Worm (Caenorhabditis elegans) whole organism, L4 larva: ENCODE measurements around the gene K02A6.2.
A peak's percentile ranks its signal among the peaks of the same experiment; 100 is the strongest.

Source experiments
- D1046.2 ChIP-seq: fragments of 200-800 bp; sonication (Bioruptor generic); IDR thresholded peaks from 2 replicates; pipeline ENCODE4 v1.3.6; 2022; ENCODE audit warnings: missing genetic modification characterization, missing compliant biosample characterization
- F10B5.3 ChIP-seq: sonication (generic microtip); optimal IDR thresholded peaks from 2 replicates; lab custom pipeline; 2016; ENCODE audit warnings: mild to moderate bottlenecking, missing genetic modification characterization, missing compliant biosample characterization
- F26F4.8 ChIP-seq: fragments of 200-800 bp; sonication (Bioruptor generic); conservative IDR thresholded peaks from 2 replicates; pipeline ENCODE4 v1.3.6; 2022; ENCODE audit warnings: missing genetic modification characterization, missing compliant biosample characterization
- R02D3.7 ChIP-seq: fragments of 150-350 bp; sonication (generic microtip); optimal IDR thresholded peaks from 3 replicates; lab custom pipeline; 2014; ENCODE audit warnings: missing biosample characterization, missing genetic modification characterization
- T20F7.1 ChIP-seq: fragments of 200-800 bp; sonication (Bioruptor generic); optimal IDR thresholded peaks from 2 replicates; lab custom pipeline; 2018; ENCODE audit warnings: mild to moderate bottlenecking, missing genetic modification characterization, missing compliant biosample characterization
- Y5F2A.4 ChIP-seq: fragments of 200-800 bp; sonication (Bioruptor generic); optimal IDR thresholded peaks from 2 replicates; lab custom pipeline; 2018; ENCODE audit warnings: mild to moderate bottlenecking, missing genetic modification characterization, missing compliant biosample characterization
- arid-1 ChIP-seq: fragments of 200-800 bp; sonication (Bioruptor generic); conservative IDR thresholded peaks from 2 replicates; pipeline ENCODE4 v1.3.6; 2022; ENCODE audit warnings: missing genetic modification reagents, missing genetic modification characterization, missing compliant biosample characterization
- ceh-20 ChIP-seq: fragments of 200-800 bp; sonication (Bioruptor generic); IDR thresholded peaks from 2 replicates; pipeline ENCODE4 v1.3.6; 2022; ENCODE audit warnings: missing genetic modification reagents, missing genetic modification characterization, missing compliant biosample characterization
- ceh-32 ChIP-seq: sonication (generic microtip); optimal IDR thresholded peaks from 2 replicates; lab custom pipeline; 2016; ENCODE audit warnings: mild to moderate bottlenecking, missing genetic modification characterization, missing compliant biosample characterization; ENCODE audit not compliant: poor library complexity
- ceh-82 ChIP-seq: sonication (generic microtip); optimal IDR thresholded peaks from 2 replicates; lab custom pipeline; 2017; ENCODE audit warnings: missing biosample characterization, missing genetic modification characterization
- ces-1 ChIP-seq: fragments of 150-350 bp; sonication (generic microtip); optimal IDR thresholded peaks from 4 replicates; lab custom pipeline; 2014; ENCODE audit warnings: missing biosample characterization, missing genetic modification reagents, missing genetic modification characterization
- cey-2 ChIP-seq: sonication (generic microtip); optimal IDR thresholded peaks from 3 replicates; lab custom pipeline; 2017; ENCODE audit warnings: missing genetic modification characterization, mild to moderate bottlenecking, missing compliant biosample characterization, antibody characterized with exemption, borderline replicate concordance; ENCODE audit not compliant: insufficient read depth
- daf-12 ChIP-seq: fragments of 150-350 bp; optimal IDR thresholded peaks from 2 replicates; lab custom pipeline; 2014; ENCODE audit warnings: missing biosample characterization, missing genetic modification reagents, missing genetic modification characterization
- daf-16 ChIP-seq, 3 experiments: sonication (generic microtip); optimal IDR thresholded peaks; 2 replicates each; lab custom pipeline; 2016 to 2017; ENCODE audit warnings: missing genetic modification characterization in 3 of 3, missing genetic modification reagents in 3 of 3, mild to moderate bottlenecking in 2 of 3, missing compliant biosample characterization in 2 of 3, missing biosample characterization in 1 of 3, moderate library complexity in 1 of 3
- dmd-8 ChIP-seq: fragments of 200-800 bp; sonication (Bioruptor generic); IDR thresholded peaks from 2 replicates; pipeline ENCODE4 v1.3.6; 2022; ENCODE audit warnings: missing genetic modification characterization, missing compliant biosample characterization
- dmd-9 ChIP-seq: fragments of 200-800 bp; sonication (Bioruptor generic); IDR thresholded peaks from 2 replicates; pipeline ENCODE4 v1.3.6; 2022; ENCODE audit warnings: missing genetic modification reagents, missing genetic modification characterization, missing compliant biosample characterization
- dpl-1 ChIP-seq: fragments of 150-350 bp; optimal IDR thresholded peaks from 2 replicates; lab custom pipeline; 2014; ENCODE audit warnings: missing biosample characterization, missing genetic modification reagents, missing genetic modification characterization
- hif-1 ChIP-seq, 2 experiments: sonication (generic microtip); optimal IDR thresholded peaks; 2 replicates each; lab custom pipeline; 2016 to 2017; ENCODE audit warnings: missing compliant biosample characterization in 2 of 2, missing genetic modification characterization in 2 of 2, missing genetic modification reagents in 2 of 2, missing genotype in 2 of 2, mild to moderate bottlenecking in 1 of 2
- hlh-11 ChIP-seq: fragments of 200-800 bp; sonication (Bioruptor generic); optimal IDR thresholded peaks from 2 replicates; lab custom pipeline; 2018; ENCODE audit warnings: mild to moderate bottlenecking, missing genetic modification characterization, missing compliant biosample characterization
- hlh-30 ChIP-seq: sonication (generic microtip); optimal IDR thresholded peaks from 2 replicates; lab custom pipeline; 2017; ENCODE audit warnings: antibody characterized with exemption, mild to moderate bottlenecking, missing genetic modification characterization, missing compliant biosample characterization; ENCODE audit not compliant: insufficient read depth
- lin-1 ChIP-seq: fragments of 200-800 bp; sonication (Bioruptor generic); IDR thresholded peaks from 2 replicates; pipeline ENCODE4 v1.3.6; 2022; ENCODE audit warnings: missing genetic modification reagents, missing genetic modification characterization, missing compliant biosample characterization
- lin-38 ChIP-seq: fragments of 200-800 bp; sonication (Bioruptor generic); IDR thresholded peaks from 2 replicates; pipeline ENCODE4 v1.3.6; 2022; ENCODE audit warnings: missing genetic modification reagents, missing genetic modification characterization, missing compliant biosample characterization
- madf-9 ChIP-seq: fragments of 200-800 bp; sonication (Bioruptor generic); conservative IDR thresholded peaks from 2 replicates; pipeline ENCODE4 v1.3.6; 2022; ENCODE audit warnings: missing genetic modification reagents, missing genetic modification characterization, missing compliant biosample characterization
- mdt-29 ChIP-seq: fragments of 200-800 bp; sonication (Bioruptor generic); IDR thresholded peaks from 2 replicates; pipeline ENCODE4 v1.3.6; 2022; ENCODE audit warnings: missing genetic modification reagents, missing genetic modification characterization, missing compliant biosample characterization
- mep-1 ChIP-seq: fragments of 150-350 bp; sonication (generic microtip); optimal IDR thresholded peaks from 3 replicates; lab custom pipeline; 2014; ENCODE audit warnings: missing biosample characterization, missing genetic modification characterization
- mes-2 ChIP-seq: sonication (generic microtip); optimal IDR thresholded peaks from 2 replicates; lab custom pipeline; 2016; ENCODE audit warnings: missing genotype, mild to moderate bottlenecking, missing genetic modification characterization, missing compliant biosample characterization; ENCODE audit not compliant: poor library complexity, severe bottlenecking
- nhr-28 ChIP-seq: fragments of 150-350 bp; optimal IDR thresholded peaks from 2 replicates; lab custom pipeline; 2014; ENCODE audit warnings: missing biosample characterization, missing genetic modification characterization
- nhr-42 ChIP-seq: fragments of 200-800 bp; sonication (Bioruptor generic); IDR thresholded peaks from 2 replicates; pipeline ENCODE4 v1.3.6; 2022; ENCODE audit warnings: missing genetic modification characterization, missing compliant biosample characterization
- set-16 ChIP-seq: fragments of 200-800 bp; sonication (Bioruptor generic); IDR thresholded peaks from 2 replicates; pipeline ENCODE4 v1.3.6; 2022; ENCODE audit warnings: missing genetic modification reagents, missing genetic modification characterization, missing compliant biosample characterization
- skn-1 ChIP-seq: fragments of 150-350 bp; optimal IDR thresholded peaks from 2 replicates; lab custom pipeline; 2014; ENCODE audit warnings: missing biosample characterization, missing genetic modification characterization
- snpc-1.2 ChIP-seq: fragments of 200-800 bp; sonication (Bioruptor generic); IDR thresholded peaks from 2 replicates; pipeline ENCODE4 v1.3.6; 2022; ENCODE audit warnings: missing genetic modification reagents, missing genetic modification characterization, missing compliant biosample characterization
- snpc-4 ChIP-seq: fragments of 150-350 bp; optimal IDR thresholded peaks from 2 replicates; lab custom pipeline; 2014; ENCODE audit warnings: missing biosample characterization, missing genetic modification characterization
- spr-3 ChIP-seq: fragments of 200-800 bp; sonication (Bioruptor generic); optimal IDR thresholded peaks from 2 replicates; lab custom pipeline; 2018; ENCODE audit warnings: mild to moderate bottlenecking, missing genetic modification characterization, missing compliant biosample characterization
- tag-97 ChIP-seq: fragments of 200-800 bp; sonication (Bioruptor generic); IDR thresholded peaks from 2 replicates; pipeline ENCODE4 v1.3.6; 2022; ENCODE audit warnings: missing genetic modification characterization, missing compliant biosample characterization
- tra-1 ChIP-seq: fragments of 200-800 bp; sonication (Bioruptor generic); IDR thresholded peaks from 2 replicates; pipeline ENCODE4 v1.3.6; 2022; ENCODE audit warnings: missing genetic modification reagents, missing genetic modification characterization, missing compliant biosample characterization
- unc-130 ChIP-seq: sonication (generic microtip); optimal IDR thresholded peaks from 2 replicates; lab custom pipeline; 2016; ENCODE audit warnings: missing genetic modification reagents, missing genetic modification characterization, missing compliant biosample characterization
- unc-62 ChIP-seq, 3 experiments: fragments of 150-350 bp in 1 of 3; sonication (generic microtip); optimal IDR thresholded peaks in 2 of 3; peaks in 1 of 3; 1 replicate in 1 of 3; 2 replicates in 2 of 3; lab custom pipeline; 2014 to 2017; ENCODE audit warnings: missing biosample characterization in 3 of 3, missing genetic modification characterization in 3 of 3, missing genetic modification reagents in 3 of 3, missing genotype in 1 of 3
- vab-7 ChIP-seq: fragments of 200-800 bp; sonication (Bioruptor generic); IDR thresholded peaks from 2 replicates; pipeline ENCODE4 v1.3.6; 2022; ENCODE audit warnings: missing genetic modification reagents, missing genetic modification characterization, missing compliant biosample characterization
- zip-11 ChIP-seq: fragments of 200-800 bp; sonication (Bioruptor generic); IDR thresholded peaks from 2 replicates; pipeline ENCODE4 v1.3.6; 2022; ENCODE audit warnings: missing genetic modification characterization, missing compliant biosample characterization
- zip-2 ChIP-seq: fragments of 150-350 bp; optimal IDR thresholded peaks from 2 replicates; lab custom pipeline; 2014; ENCODE audit warnings: missing biosample characterization, missing genetic modification characterization
- ztf-7 ChIP-seq: fragments of 150-350 bp; optimal IDR thresholded peaks from 2 replicates; lab custom pipeline; 2014; ENCODE audit warnings: missing biosample characterization, missing genetic modification characterization

The K02A6.2 gene

ce11 chrX:8262734-8263133 is 37.9 kb upstream of the K02A6.2 start:
- TF ChIP-seq ceh-32 (tag; lab: Kevin White, UChicago) (no peak), tag-97 (GFP tag; lab: Robert Waterston, UW) (no peak), vab-7 (GFP tag; lab: Robert Waterston, UW) (no peak), F10B5.3 (tag; lab: Kevin White, UChicago) (no peak), Y5F2A.4 (no peak), nhr-28 (tag; lab: Kevin White, UChicago) (no peak), spr-3 (GFP tag; lab: Kevin White, UChicago) (no peak), arid-1 (no peak), ces-1 (GFP tag; lab: Kevin White, UChicago) (no peak), hif-1 (tag; optimal IDR thresholded peaks at IDR 0.05; lab: Kevin White, UChicago) (no peak), dmd-8 (GFP tag; lab: Robert Waterston, UW) (no peak), ceh-20 (GFP tag; lab: Robert Waterston, UW) (0 out of 2 replicates have a peak, but pooled peaks have one; percentile 42), hlh-30 (tag; lab: Kevin White, UChicago) (peak; percentile 55), set-16 (no peak; the same call in 1 of the 2 replicates), zip-11 (GFP tag; lab: Robert Waterston, UW) (no peak), D1046.2 (0 out of 2 replicates have a peak, but pooled peaks have one; percentile 55), unc-130 (GFP tag; lab: Kevin White, UChicago) (no peak)

ce11 chrX:8261125-8261684 is 36.4 kb upstream of the K02A6.2 start, which contains the start of gene M60.7:
TSS of gene M60.7 (minus strand) at chrX:8261175.
- TF ChIP-seq daf-16 (GFP tag; optimal IDR thresholded peaks at IDR 0.05; lab: Kevin White, UChicago), result no peak
- no peak for TF ChIP-seq daf-16 (tag; optimal IDR thresholded peaks at IDR 0.05; lab: Kevin White, UChicago)
- TF ChIP-seq unc-62 (GFP tag; optimal IDR thresholded peaks at IDR 0.05 in 1 of 2; lab: Kevin White, UChicago), result peak in 1 of 2 experiments; percentile 80
- TF ChIP-seq unc-62 (tag; optimal IDR thresholded peaks at IDR 0.05; lab: Kevin White, UChicago), result no peak
- no peak for TF ChIP-seq cey-2 (tag; lab: Kevin White, UChicago)
- no peak for TF ChIP-seq F26F4.8
- no peak for TF ChIP-seq madf-9 (GFP tag; lab: Robert Waterston, UW)
- no peak for TF ChIP-seq mep-1 (tag; lab: Kevin White, UChicago)
- no peak for TF ChIP-seq tra-1
- no peak for TF ChIP-seq dmd-9 (GFP tag; lab: Robert Waterston, UW)
- TF ChIP-seq nhr-42 (GFP tag; lab: Robert Waterston, UW), result no peak
- no peak for TF ChIP-seq R02D3.7
- no peak for TF ChIP-seq T20F7.1 (GFP tag; lab: Kevin White, UChicago)
- no peak for TF ChIP-seq skn-1 (tag; lab: Kevin White, UChicago)
- no peak for TF ChIP-seq snpc-4
- TF ChIP-seq set-16, result peak; percentile 61; the same call in 1 of the 2 replicates
- no peak for TF ChIP-seq mes-2
- TF ChIP-seq dpl-1 (GFP tag; lab: Kevin White, UChicago), result no peak
- no peak for TF ChIP-seq zip-2
- no peak for TF ChIP-seq daf-12 (tag; lab: Kevin White, UChicago)
- no peak for TF ChIP-seq snpc-1.2 (GFP tag; lab: Robert Waterston, UW)
- TF ChIP-seq unc-130 (GFP tag; lab: Kevin White, UChicago), result no peak
- no peak for TF ChIP-seq lin-38
- no peak for TF ChIP-seq lin-1 (GFP tag; lab: Robert Waterston, UW)
- TF ChIP-seq ceh-82 (tag; lab: Kevin White, UChicago), result no peak
- TF ChIP-seq ztf-7, result no peak
- TF ChIP-seq mdt-29 (GFP tag; lab: Robert Waterston, UW), result no peak
- TF ChIP-seq hlh-11 (tag; lab: Kevin White, UChicago), result peak; percentile 52
